Fruit fly (Drosophila melanogaster): ENCODE data around the gene scf.
A peak's percentile ranks its signal among the peaks of the same experiment; 100 is the strongest.

The scf gene

DNA sequence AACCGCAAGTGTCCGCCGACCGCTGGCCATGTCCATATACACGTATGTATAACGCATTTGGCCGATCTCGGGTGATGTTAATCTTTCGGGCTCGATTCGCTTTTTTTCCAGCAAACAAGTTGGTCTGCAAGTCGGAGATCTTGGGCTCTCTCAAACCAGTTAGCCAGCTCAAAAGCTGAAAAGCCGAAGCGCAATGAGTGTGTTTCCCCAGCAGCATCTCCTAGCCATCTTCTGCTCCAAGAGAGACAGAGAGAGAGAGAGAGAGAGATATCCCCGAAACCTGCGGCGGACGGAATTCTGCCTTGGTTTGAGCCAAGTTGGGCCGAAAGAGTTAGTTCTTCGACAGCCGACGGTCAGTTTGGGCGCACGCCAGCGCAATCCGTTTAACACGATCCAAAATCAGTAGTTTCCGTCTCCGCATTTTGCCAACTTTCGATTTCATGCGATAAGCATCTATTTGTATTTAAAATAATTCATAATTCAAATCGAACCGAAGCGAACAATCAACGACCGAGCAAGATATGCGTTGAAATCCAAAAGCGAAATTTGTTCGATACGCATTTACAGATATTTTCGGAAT is 33.0 kb upstream of the scf start (continued):
- TF ChIP-seq CG12155 (GFP tag; optimal IDR thresholded peaks at IDR 0.05) (no peak), sna (GFP tag; IDR thresholded peaks at IDR 0.05; ENCODE audit: partially characterized antibody) (no peak), ara (GFP tag; IDR thresholded peaks at IDR 0.05) (peak; percentile 10; the same call in 1 of the 2 replicates), Oli (tag; optimal IDR thresholded peaks at IDR 0.05) (no peak), dimm (GFP tag; IDR thresholded peaks at IDR 0.05) (no peak), trem (tag; optimal IDR thresholded peaks at IDR 0.05) (no peak), CG12769 (tag; optimal IDR thresholded peaks at IDR 0.05) (peak; percentile 65), CG16813 (GFP tag; IDR thresholded peaks at IDR 0.05; ENCODE audit: partially characterized antibody) (no peak), Bdp1 (GFP tag; optimal IDR thresholded peaks at IDR 0.05) (no peak), ro (GFP tag; IDR thresholded peaks at IDR 0.05) (no peak), CG10959 (GFP tag; IDR thresholded peaks at IDR 0.05) (no peak), sima (GFP tag; optimal IDR thresholded peaks at IDR 0.05) (no peak), CG32532 (GFP tag; IDR thresholded peaks at IDR 0.05) (no peak), ttk (GFP tag; IDR thresholded peaks at IDR 0.05) (no peak), Eip74EF (GFP tag; optimal IDR thresholded peaks at IDR 0.05) (peak in 1 of 2 experiments; percentile 73), seq (GFP tag; IDR thresholded peaks at IDR 0.05) (no peak), CG13424 (tag; optimal IDR thresholded peaks at IDR 0.05) (no peak), CG2889 (GFP tag; IDR thresholded peaks at IDR 0.05) (no peak), Max (GFP tag; optimal IDR thresholded peaks at IDR 0.05) (no peak), CG17612 (GFP tag; IDR thresholded peaks at IDR 0.05) (no peak), cato (GFP tag; optimal IDR thresholded peaks at IDR 0.05; ENCODE audit: borderline replicate concordance) (no peak), dan (GFP tag; IDR thresholded peaks at IDR 0.05) (no peak), zfh2 (GFP tag; optimal IDR thresholded peaks at IDR 0.05) (no peak), CG7839 (tag; optimal IDR thresholded peaks at IDR 0.05) (no peak)

DNA sequence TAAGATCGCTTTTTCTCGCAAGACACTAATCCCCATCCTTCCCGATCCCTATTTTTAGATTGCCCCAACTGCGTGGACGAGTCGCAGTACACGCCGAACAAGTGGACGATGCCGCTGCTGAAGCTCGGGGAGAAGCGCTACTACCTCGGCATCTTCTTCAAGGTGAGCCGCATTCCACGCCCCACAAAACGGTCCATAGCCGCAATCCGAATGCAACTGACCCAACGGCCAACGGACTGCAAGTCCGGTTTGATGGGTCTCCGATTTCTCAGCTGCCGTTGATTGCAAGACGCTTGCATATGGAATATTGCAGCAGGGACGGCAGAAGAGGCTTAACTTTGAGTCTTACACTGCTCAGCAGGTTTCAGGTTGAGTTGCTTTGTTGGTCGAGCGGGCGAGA is 29.5 kb upstream of the scf start:
- TF ChIP-seq sd (tag; optimal IDR thresholded peaks at IDR 0.05): peak; percentile 85
- TF ChIP-seq eve (GFP tag; optimal IDR thresholded peaks at IDR 0.05): no peak
- 0 out of 3 replicates have a peak, but pooled peaks have one; percentile 10 for TF ChIP-seq CG14860 (GFP tag; IDR thresholded peaks at IDR 0.05; ENCODE audit: partially characterized antibody)
- 0 out of 2 replicates have a peak, but pooled peaks have one; percentile 29 for TF ChIP-seq Drgx (GFP tag; IDR thresholded peaks at IDR 0.05)
- TF ChIP-seq ato (GFP tag; IDR thresholded peaks at IDR 0.05; ENCODE audit: partially characterized antibody): 0 out of 2 replicates have a peak, but pooled peaks have one; percentile 21

DNA sequence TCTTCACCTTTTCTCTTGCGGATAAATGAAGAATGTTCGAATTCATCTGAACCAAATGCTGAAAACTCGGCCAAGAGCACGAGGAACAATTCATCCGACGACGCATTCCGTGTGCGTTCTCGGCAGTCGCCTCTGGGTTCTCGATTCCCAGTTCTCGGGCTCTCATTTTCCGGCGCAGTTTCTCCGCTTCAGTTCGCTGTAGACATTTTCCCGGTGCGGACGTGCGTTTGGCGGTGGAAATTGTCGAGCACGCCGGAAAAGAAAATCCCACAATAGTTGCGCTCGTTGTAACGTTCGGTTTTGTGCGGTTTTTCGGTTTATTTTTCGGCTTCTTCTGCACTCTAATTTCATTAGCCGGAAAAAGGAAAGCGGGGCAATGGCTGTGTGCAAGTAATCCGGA is 22.7 kb upstream of the scf start, which contains the start of gene CG32333:
TSS of gene CG32333 (plus strand) at position 190 of the 400 bp plus-strand sequence.
- peak; percentile 34; the same call in 1 of the 2 replicates for TF ChIP-seq ranshi (GFP tag; IDR thresholded peaks at IDR 0.05)
- peak; percentile 53 for TF ChIP-seq ewg (GFP tag; optimal IDR thresholded peaks at IDR 0.05)
- TF ChIP-seq tup (GFP tag; optimal IDR thresholded peaks at IDR 0.05): no peak
- no peak for TF ChIP-seq klu (GFP tag; IDR thresholded peaks at IDR 0.05)
- TF ChIP-seq CG16779 (GFP tag; IDR thresholded peaks at IDR 0.05): 0 out of 2 replicates have a peak, but pooled peaks have one; percentile 16
- peak; percentile 67 for TF ChIP-seq Med (GFP tag)
- TF ChIP-seq chinmo (GFP tag; IDR thresholded peaks at IDR 0.05; ENCODE audit: partially characterized antibody): 0 out of 4 replicates have a peak, but pooled peaks have one; percentile 35
- peak; percentile 28 for TF ChIP-seq CG12769 (tag; optimal IDR thresholded peaks at IDR 0.05)
- TF ChIP-seq eyg (GFP tag; optimal IDR thresholded peaks at IDR 0.05): no peak
- TF ChIP-seq zen2 (GFP tag; IDR thresholded peaks at IDR 0.05; ENCODE audit: partially characterized antibody): no peak
- peak; percentile 19 for TF ChIP-seq CG13894 (tag; optimal IDR thresholded peaks at IDR 0.05)
- TF ChIP-seq CG3163 (GFP tag; optimal IDR thresholded peaks at IDR 0.05): peak; percentile 71
- TF ChIP-seq CG11247 (GFP tag; IDR thresholded peaks at IDR 0.05): no peak
- TF ChIP-seq CG17359 (tag; optimal IDR thresholded peaks at IDR 0.05): no peak
- TF ChIP-seq HLH4C (GFP tag; IDR thresholded peaks at IDR 0.05; ENCODE audit: partially characterized antibody): 0 out of 3 replicates have a peak, but pooled peaks have one; percentile 15
- TF ChIP-seq pzg (GFP tag; optimal IDR thresholded peaks at IDR 0.05): no peak
- TF ChIP-seq PHDP (tag; optimal IDR thresholded peaks at IDR 0.05): no peak
- no peak for TF ChIP-seq chif (GFP tag; optimal IDR thresholded peaks at IDR 0.05)
- no peak for TF ChIP-seq CG11696 (GFP tag; IDR thresholded peaks at IDR 0.05)
- no peak for TF ChIP-seq dm (GFP tag; optimal IDR thresholded peaks at IDR 0.05)
